Fruit fly (Drosophila melanogaster) whole organism, embryonic: ENCODE measurements around the gene CG14367.
A peak's percentile ranks its signal among the peaks of the same experiment; 100 is the strongest.

ENCODE experiments used
- Asciz ChIP-seq: fragments of 200-800 bp; sonication (Bioruptor generic); optimal IDR thresholded peaks from 2 replicates; lab custom pipeline; 2017; ENCODE audit warnings: missing biosample characterization, mild to moderate bottlenecking, missing genetic modification characterization, missing genetic modification reagents
- CG10147 ChIP-seq: fragments of 200-800 bp; sonication (Bioruptor generic); optimal IDR thresholded peaks from 2 replicates; lab custom pipeline; 2019; ENCODE audit warnings: missing biosample characterization, mild to moderate bottlenecking, missing genetic modification characterization, moderate library complexity
- CG10462 ChIP-seq: fragments of 200-800 bp; sonication (Bioruptor generic); optimal IDR thresholded peaks from 2 replicates; lab custom pipeline; 2016; ENCODE audit warnings: missing biosample characterization, missing genetic modification characterization
- CG11695 ChIP-seq: fragments of 200-800 bp; sonication (Bioruptor generic); IDR thresholded peaks from 3 replicates; pipeline ENCODE4 v1.3.6; 2022; ENCODE audit warnings: missing biosample characterization, missing genetic modification characterization
- CG11696 ChIP-seq: fragments of 200-800 bp; sonication (Bioruptor generic); IDR thresholded peaks from 2 replicates; pipeline ENCODE4 v1.3.6; 2022; ENCODE audit warnings: missing biosample characterization, missing genetic modification characterization
- CG12071 ChIP-seq: fragments of 200-800 bp; sonication (Bioruptor generic); optimal IDR thresholded peaks from 3 replicates; lab custom pipeline; 2018; ENCODE audit warnings: missing biosample characterization, mild to moderate bottlenecking, missing genetic modification characterization
- CG12391 ChIP-seq: fragments of 200-800 bp; sonication (Bioruptor generic); optimal IDR thresholded peaks from 3 replicates; lab custom pipeline; 2018; ENCODE audit warnings: missing biosample characterization, mild to moderate bottlenecking, missing genetic modification characterization, moderate library complexity
- CG16863 ChIP-seq: fragments of 200-800 bp; sonication (Bioruptor generic); optimal IDR thresholded peaks from 3 replicates; lab custom pipeline; 2016; ENCODE audit warnings: missing biosample characterization, missing genetic modification characterization
- CG17359 ChIP-seq: fragments of 200-800 bp; sonication (Bioruptor generic); optimal IDR thresholded peaks from 3 replicates; lab custom pipeline; 2018; ENCODE audit warnings: missing biosample characterization, mild to moderate bottlenecking, missing genetic modification characterization, moderate library complexity
- CG17829 ChIP-seq: fragments of 200-800 bp; optimal IDR thresholded peaks from 2 replicates; lab custom pipeline; 2019; ENCODE audit warnings: missing biosample characterization, mild to moderate bottlenecking, missing genetic modification characterization, moderate library complexity
- CG2120 ChIP-seq: fragments of 200-800 bp; sonication (Bioruptor generic); optimal IDR thresholded peaks from 3 replicates; lab custom pipeline; 2016; ENCODE audit warnings: missing biosample characterization, missing genetic modification characterization
- CG2678 ChIP-seq: fragments of 200-800 bp; sonication (Bioruptor generic); optimal IDR thresholded peaks from 3 replicates; lab custom pipeline; 2019; ENCODE audit warnings: missing biosample characterization, mild to moderate bottlenecking, missing genetic modification characterization, moderate library complexity
- CG31365 ChIP-seq: fragments of 200-800 bp; sonication (Bioruptor generic); optimal IDR thresholded peaks from 2 replicates; lab custom pipeline; 2018; ENCODE audit warnings: missing biosample characterization, mild to moderate bottlenecking, missing genetic modification characterization
- CG6254 ChIP-seq: fragments of 200-800 bp; sonication (Bioruptor generic); optimal IDR thresholded peaks from 3 replicates; lab custom pipeline; 2017; ENCODE audit warnings: mild to moderate bottlenecking, missing biosample characterization, missing genetic modification reagents, missing genetic modification characterization
- CG8924 ChIP-seq: fragments of 200-800 bp; optimal IDR thresholded peaks from 3 replicates; lab custom pipeline; 2019; ENCODE audit warnings: missing biosample characterization, mild to moderate bottlenecking, missing genetic modification characterization, moderate library complexity
- CG9437 ChIP-seq: fragments of 200-800 bp; sonication (Bioruptor generic); optimal IDR thresholded peaks from 2 replicates; lab custom pipeline; 2018; ENCODE audit warnings: missing biosample characterization, mild to moderate bottlenecking, missing genetic modification characterization
- CHES-1-like ChIP-seq: fragments of 200-800 bp; sonication (Bioruptor generic); optimal IDR thresholded peaks from 2 replicates; lab custom pipeline; 2016; ENCODE audit warnings: missing biosample characterization, missing genetic modification characterization
- D19A ChIP-seq: fragments of 200-800 bp; optimal IDR thresholded peaks from 3 replicates; lab custom pipeline; 2019; ENCODE audit warnings: missing biosample characterization, mild to moderate bottlenecking, missing genetic modification characterization, moderate library complexity
- Doc3 ChIP-seq: fragments of 200-800 bp; sonication (Bioruptor generic); IDR thresholded peaks from 3 replicates; pipeline ENCODE4 v1.3.6; 2022; ENCODE audit warnings: missing biosample characterization, missing genetic modification characterization; ENCODE audit not compliant: partially characterized antibody
- Fer1 ChIP-seq: fragments of 200-800 bp; sonication (Bioruptor generic); optimal IDR thresholded peaks from 2 replicates; lab custom pipeline; 2017; ENCODE audit warnings: missing biosample characterization, mild to moderate bottlenecking, missing genetic modification characterization
- H2.0 ChIP-seq: fragments of 200-800 bp; sonication (Bioruptor generic); IDR thresholded peaks from 2 replicates; pipeline ENCODE4 v1.3.6; 2022; ENCODE audit warnings: missing biosample characterization, missing genetic modification characterization
- HmgD ChIP-seq: fragments of 200-800 bp; sonication (Bioruptor generic); optimal IDR thresholded peaks from 3 replicates; lab custom pipeline; 2016; ENCODE audit warnings: missing biosample characterization, missing genetic modification characterization
- Hr78 ChIP-seq, 2 experiments: fragments of 200-800 bp in 1 of 2; fragments of >200 bp in 1 of 2; sonication (Bioruptor generic) in 1 of 2; optimal IDR thresholded peaks; 2 replicates each; lab custom pipeline; 2017 to 2019; ENCODE audit warnings: missing biosample characterization in 2 of 2, missing genetic modification characterization in 2 of 2, mild to moderate bottlenecking in 1 of 2, moderate library complexity in 1 of 2
- Med ChIP-seq: fragments of 200-800 bp; sonication (Bioruptor generic); peaks from one replicate; lab custom pipeline; 2016; ENCODE audit warnings: missing biosample characterization, missing genetic modification characterization, mild to moderate bottlenecking, inconsistent platforms, moderate library complexity
- Neu2 ChIP-seq: fragments of 200-800 bp; sonication (Bioruptor generic); optimal IDR thresholded peaks from 3 replicates; lab custom pipeline; 2016; ENCODE audit warnings: missing biosample characterization, missing genetic modification characterization, borderline replicate concordance
- PHDP ChIP-seq: fragments of 200-800 bp; sonication (Bioruptor generic); optimal IDR thresholded peaks from 3 replicates; lab custom pipeline; 2018; ENCODE audit warnings: missing biosample characterization, mild to moderate bottlenecking, missing genetic modification characterization, moderate library complexity
- Pdp1 ChIP-seq, 2 experiments: fragments of 200-800 bp; sonication (Bioruptor generic); optimal IDR thresholded peaks; 3 replicates each; lab custom pipeline; 2016; ENCODE audit warnings: missing biosample characterization in 2 of 2, missing genetic modification characterization in 2 of 2, mild to moderate bottlenecking in 1 of 2, moderate library complexity in 1 of 2
- TFAM ChIP-seq: fragments of 200-800 bp; sonication (Bioruptor generic); optimal IDR thresholded peaks from 2 replicates; lab custom pipeline; 2017; ENCODE audit warnings: missing biosample characterization, missing genetic modification characterization, inconsistent platforms
- Xrp1 ChIP-seq: fragments of 200-800 bp; sonication (Bioruptor generic); IDR thresholded peaks from 2 replicates; pipeline ENCODE4 v1.3.6; 2022; ENCODE audit warnings: missing biosample characterization, missing genetic modification characterization
- ab ChIP-seq: fragments of 200-800 bp; sonication (Bioruptor generic); optimal IDR thresholded peaks from 2 replicates; lab custom pipeline; 2016; ENCODE audit warnings: missing biosample characterization, missing genetic modification characterization
- az2 ChIP-seq: fragments of 200-800 bp; sonication (Bioruptor generic); optimal IDR thresholded peaks from 3 replicates; lab custom pipeline; 2016; ENCODE audit warnings: missing biosample characterization, missing genetic modification characterization
- bab2 ChIP-seq: fragments of 200-800 bp; sonication (Bioruptor generic); optimal IDR thresholded peaks from 2 replicates; lab custom pipeline; 2016; ENCODE audit warnings: missing biosample characterization, missing genetic modification characterization
- crol ChIP-seq: fragments of 200-800 bp; sonication (Bioruptor generic); IDR thresholded peaks from 2 replicates; pipeline ENCODE4 v1.3.6; 2022; ENCODE audit warnings: missing biosample characterization, missing genetic modification characterization
- dmrt11E ChIP-seq: fragments of 200-800 bp; sonication (Bioruptor generic); optimal IDR thresholded peaks from 3 replicates; lab custom pipeline; 2018; ENCODE audit warnings: missing biosample characterization, mild to moderate bottlenecking, missing genetic modification characterization, moderate library complexity
- esg ChIP-seq: fragments of 200-800 bp; sonication (Bioruptor generic); conservative IDR thresholded peaks from 2 replicates; pipeline ENCODE4 v1.3.6; 2022; ENCODE audit warnings: missing biosample characterization, missing genetic modification characterization
- fd3F ChIP-seq: fragments of 200-800 bp; sonication (Bioruptor generic); optimal IDR thresholded peaks from 2 replicates; lab custom pipeline; 2018; ENCODE audit warnings: missing biosample characterization, mild to moderate bottlenecking, missing genetic modification characterization, moderate library complexity
- gcm ChIP-seq: fragments of 200-800 bp; sonication (Bioruptor generic); optimal IDR thresholded peaks from 2 replicates; lab custom pipeline; 2019; ENCODE audit warnings: missing biosample characterization, mild to moderate bottlenecking, missing genetic modification characterization, moderate library complexity
- knrl ChIP-seq: fragments of 200-800 bp; sonication (Bioruptor generic); IDR thresholded peaks from 3 replicates; pipeline ENCODE4 v1.3.6; 2022; ENCODE audit warnings: missing biosample characterization, missing genetic modification characterization; ENCODE audit not compliant: partially characterized antibody
- nau ChIP-seq: fragments of 200-800 bp; sonication (Bioruptor generic); optimal IDR thresholded peaks from 3 replicates; lab custom pipeline; 2017; ENCODE audit warnings: missing biosample characterization, mild to moderate bottlenecking, missing genetic modification characterization, missing genetic modification reagents
- onecut ChIP-seq: fragments of 200-800 bp; sonication (Bioruptor generic); IDR thresholded peaks from 2 replicates; pipeline ENCODE4 v1.3.6; 2022; ENCODE audit warnings: missing biosample characterization, missing genetic modification characterization
- peb ChIP-seq: fragments of 200-800 bp; sonication (Bioruptor generic); IDR thresholded peaks from 2 replicates; pipeline ENCODE4 v1.3.6; 2022; ENCODE audit warnings: missing biosample characterization, missing genetic modification characterization
- scrt ChIP-seq: fragments of 200-800 bp; sonication (Bioruptor generic); optimal IDR thresholded peaks from 2 replicates; lab custom pipeline; 2018; ENCODE audit warnings: missing biosample characterization, mild to moderate bottlenecking, missing genetic modification characterization, moderate library complexity
- sna ChIP-seq: fragments of 200-800 bp; sonication (Bioruptor generic); IDR thresholded peaks from 2 replicates; pipeline ENCODE4 v1.3.6; 2022; ENCODE audit warnings: missing biosample characterization, missing genetic modification characterization; ENCODE audit not compliant: partially characterized antibody
- sob ChIP-seq: fragments of 200-800 bp; sonication (Bioruptor generic); IDR thresholded peaks from 2 replicates; pipeline ENCODE4 v1.3.6; 2022; ENCODE audit warnings: missing biosample characterization, missing genetic modification characterization
- tgo ChIP-seq: fragments of 200-800 bp; sonication (Bioruptor generic); IDR thresholded peaks from 3 replicates; pipeline ENCODE4 v1.3.6; 2022; ENCODE audit warnings: missing biosample characterization, missing genetic modification characterization
- vfl ChIP-seq: fragments of 200-800 bp; sonication (Bioruptor generic); optimal IDR thresholded peaks from 2 replicates; lab custom pipeline; 2016; ENCODE audit warnings: missing biosample characterization, missing genetic modification characterization
- vvl ChIP-seq: fragments of 200-800 bp; sonication (Bioruptor generic); IDR thresholded peaks from 2 replicates; pipeline ENCODE4 v1.3.6; 2022; ENCODE audit warnings: missing biosample characterization, missing genetic modification characterization

Gene CG14367

DNA sequence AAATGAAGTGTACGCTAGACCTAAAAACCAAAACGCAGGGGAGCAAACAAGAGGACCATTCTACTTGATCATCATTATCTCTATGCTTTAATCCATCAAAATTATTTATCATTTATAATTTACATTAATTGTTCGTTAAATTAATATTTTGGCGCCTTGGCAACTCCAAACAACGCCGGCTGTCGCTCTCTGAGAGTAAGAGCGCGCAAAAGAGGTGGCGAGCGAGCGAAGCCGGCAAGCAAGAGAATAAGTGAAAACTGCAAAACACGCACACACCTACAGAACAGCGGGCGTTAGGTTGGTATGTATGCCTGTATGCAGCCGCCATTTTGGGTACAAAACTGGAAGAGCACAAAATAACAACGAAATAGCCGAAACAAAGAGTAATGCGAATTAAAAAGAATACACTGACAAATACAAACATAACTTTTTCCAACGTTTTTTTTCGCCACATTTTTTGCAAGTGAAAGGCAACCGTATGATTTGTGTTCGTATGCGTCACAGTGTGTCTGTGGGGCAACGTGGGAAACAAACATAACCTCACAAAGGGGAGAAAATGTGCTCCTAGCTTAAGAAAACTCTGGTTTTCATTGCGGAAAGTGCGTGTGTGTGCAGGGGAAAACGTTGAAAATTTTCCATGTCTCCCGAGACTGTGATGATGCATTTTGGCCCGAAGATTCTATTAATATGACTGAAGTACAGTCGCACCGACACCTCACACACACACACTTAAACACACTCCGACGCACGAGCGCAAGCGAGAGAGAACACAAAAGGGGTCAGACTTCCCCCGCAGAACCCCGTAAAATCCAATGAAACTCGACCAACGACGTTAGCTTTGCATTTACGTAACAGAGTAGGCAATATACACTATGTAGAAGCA is 48.8 kb upstream of the CG14367 start (continued):
- TF ChIP-seq CG6254 (GFP tag; lab: Kevin White, UChicago) = peak; percentile 23
- no peak for TF ChIP-seq bab2 (GFP tag; lab: Kevin White, UChicago)
- peak; percentile 42 for TF ChIP-seq CG12391 (tag; lab: Kevin White, UChicago)
- no peak for TF ChIP-seq dmrt11E (tag; lab: Kevin White, UChicago)
- TF ChIP-seq peb = peak; percentile 6; the same call in 1 of the 2 replicates
- peak; percentile 8 for TF ChIP-seq fd3F (GFP tag; lab: Kevin White, UChicago)
- peak; percentile 46 for TF ChIP-seq CG8924 (tag; lab: Kevin White, UChicago)
- no peak for TF ChIP-seq tgo
- peak; percentile 20 for TF ChIP-seq CG11696 (GFP tag; lab: Robert Waterston, UW)
- TF ChIP-seq scrt (GFP tag; lab: Kevin White, UChicago) = peak; percentile 43
- TF ChIP-seq HmgD (GFP tag; lab: Kevin White, UChicago) = no peak
- peak; percentile 74 for TF ChIP-seq Fer1
- peak; percentile 76 for TF ChIP-seq Med
- peak; percentile 59; the same call in 1 of the 2 replicates for TF ChIP-seq Xrp1 (GFP tag; lab: Robert Waterston, UW)
- no peak; the same call in 1 of the 2 replicates for TF ChIP-seq vvl (GFP tag; lab: Robert Waterston, UW)
- TF ChIP-seq CHES-1-like (GFP tag; lab: Kevin White, UChicago) = peak; percentile 40
- TF ChIP-seq D19A = peak; percentile 25
- peak; percentile 50 for TF ChIP-seq CG17829 (tag; lab: Kevin White, UChicago)
- TF ChIP-seq crol (GFP tag; lab: Robert Waterston, UW) = peak; percentile 89
- peak; percentile 77 for TF ChIP-seq PHDP (tag; lab: Kevin White, UChicago)
- TF ChIP-seq CG12071 (GFP tag; lab: Kevin White, UChicago) = no peak
- peak; percentile 32 for TF ChIP-seq vfl (GFP tag; lab: Kevin White, UChicago)
- peak; percentile 6 for TF ChIP-seq CG31365 (tag; lab: Kevin White, UChicago)
- TF ChIP-seq CG10462 = no peak
- TF ChIP-seq sob (GFP tag; lab: Robert Waterston, UW) = 0 out of 2 replicates have a peak, but pooled peaks have one; percentile 6
- TF ChIP-seq Asciz (GFP tag; lab: Kevin White, UChicago) = peak; percentile 27
- TF ChIP-seq CG16863 = no peak
- TF ChIP-seq Pdp1 (GFP tag; optimal IDR thresholded peaks at IDR 0.05; lab: Kevin White, UChicago) = peak in 1 of 2 experiments; percentile 84
- no peak for TF ChIP-seq CG2678 (tag; lab: Kevin White, UChicago)
- no peak for TF ChIP-seq Hr78 (GFP tag; optimal IDR thresholded peaks at IDR 0.05; lab: Kevin White, UChicago)
- TF ChIP-seq ab (GFP tag; lab: Kevin White, UChicago) = no peak
- TF ChIP-seq H2.0 (GFP tag; lab: Robert Waterston, UW) = 0 out of 2 replicates have a peak, but pooled peaks have one; percentile 10
- peak; percentile 6; the same call in 1 of the 2 replicates for TF ChIP-seq esg (GFP tag; lab: Robert Waterston, UW)
- peak; percentile 49 for TF ChIP-seq CG2120 (GFP tag; lab: Kevin White, UChicago)
- no peak for TF ChIP-seq gcm (GFP tag; lab: Kevin White, UChicago)
- TF ChIP-seq onecut (GFP tag; lab: Robert Waterston, UW) = peak; percentile 44
- TF ChIP-seq CG11695 (GFP tag; lab: Robert Waterston, UW) = peak; percentile 42; the same call in 1 of the 3 replicates
- peak; percentile 43 for TF ChIP-seq CG10147 (GFP tag; lab: Kevin White, UChicago)
- TF ChIP-seq az2 (GFP tag; lab: Kevin White, UChicago) = peak; percentile 22
- TF ChIP-seq nau (GFP tag; lab: Kevin White, UChicago) = peak; percentile 39
- peak; percentile 71 for TF ChIP-seq Neu2 (GFP tag; lab: Kevin White, UChicago)
- TF ChIP-seq CG17359 (tag; lab: Kevin White, UChicago) = peak; percentile 63
- no peak for TF ChIP-seq TFAM
- no peak for TF ChIP-seq sna (GFP tag; lab: Robert Waterston, UW)
- no peak for TF ChIP-seq knrl (GFP tag; lab: Robert Waterston, UW)
- no peak for TF ChIP-seq Doc3 (GFP tag; lab: Robert Waterston, UW)
- peak; percentile 92 for TF ChIP-seq CG9437 (GFP tag; lab: Kevin White, UChicago)
